Worm (Caenorhabditis elegans) whole organism, young adult: ENCODE measurements around the gene D1025.1.

Experiments used
- B0336.3 ChIP-seq: fragments of 200-800 bp; sonication (Bioruptor generic); IDR thresholded peaks from 2 replicates; pipeline ENCODE4 v1.3.6; 2022; ENCODE audit warnings: missing genetic modification characterization, missing compliant biosample characterization
- C06A6.2 ChIP-seq: fragments of 200-800 bp; sonication (Bioruptor generic); conservative IDR thresholded peaks from 2 replicates; pipeline ENCODE4 v1.3.6; 2022; ENCODE audit warnings: missing genetic modification characterization, missing compliant biosample characterization
- F10E7.11 ChIP-seq: sonication (generic microtip); optimal IDR thresholded peaks from 2 replicates; lab custom pipeline; 2017; ENCODE audit warnings: mild to moderate bottlenecking, missing genetic modification characterization, moderate library complexity, missing compliant biosample characterization
- F22D6.2 ChIP-seq: sonication (generic microtip); optimal IDR thresholded peaks from 2 replicates; lab custom pipeline; 2016; ENCODE audit warnings: mild to moderate bottlenecking, missing genetic modification characterization, missing compliant biosample characterization
- F33H1.4 ChIP-seq: fragments of 200-800 bp; sonication (Bioruptor generic); IDR thresholded peaks from 2 replicates; pipeline ENCODE4 v1.3.6; 2022; ENCODE audit warnings: missing genetic modification reagents, missing genetic modification characterization, missing compliant biosample characterization
- F37B4.10 ChIP-seq: fragments of 200-800 bp; sonication (Bioruptor generic); IDR thresholded peaks from 2 replicates; pipeline ENCODE4 v1.3.6; 2022; ENCODE audit warnings: missing genetic modification characterization, missing compliant biosample characterization
- F52B5.7 ChIP-seq: sonication (generic microtip); optimal IDR thresholded peaks from 2 replicates; lab custom pipeline; 2016; ENCODE audit warnings: mild to moderate bottlenecking, missing genetic modification characterization, missing compliant biosample characterization
- K11D2.4 ChIP-seq: fragments of 200-800 bp; sonication (Bioruptor generic); IDR thresholded peaks from 2 replicates; pipeline ENCODE4 v1.3.6; 2022; ENCODE audit warnings: missing genetic modification reagents, missing genetic modification characterization, missing compliant biosample characterization
- K12H6.12 ChIP-seq: fragments of 200-800 bp; sonication (Bioruptor generic); optimal IDR thresholded peaks from 2 replicates; lab custom pipeline; 2018; ENCODE audit warnings: mild to moderate bottlenecking, missing genetic modification characterization, missing compliant biosample characterization
- T07F8.4 ChIP-seq: sonication (generic microtip); optimal IDR thresholded peaks from 2 replicates; lab custom pipeline; 2016; ENCODE audit warnings: mild to moderate bottlenecking, missing genetic modification characterization, moderate library complexity, missing compliant biosample characterization
- Y53F4B.3 ChIP-seq: fragments of 200-800 bp; sonication (Bioruptor generic); IDR thresholded peaks from 2 replicates; pipeline ENCODE4 v1.3.6; 2022; ENCODE audit warnings: missing genetic modification reagents, missing genetic modification characterization, missing compliant biosample characterization
- Y56A3A.18 ChIP-seq: fragments of 200-800 bp; sonication (Bioruptor generic); IDR thresholded peaks from 2 replicates; pipeline ENCODE4 v1.3.6; 2022; ENCODE audit warnings: missing genetic modification reagents, missing genetic modification characterization, missing compliant biosample characterization
- akir-1 ChIP-seq: fragments of 200-800 bp; sonication (Bioruptor generic); optimal IDR thresholded peaks from 2 replicates; lab custom pipeline; 2018; ENCODE audit warnings: mild to moderate bottlenecking, missing genetic modification characterization, moderate library complexity, missing compliant biosample characterization
- ama-1 ChIP-seq, 3 experiments: fragments of 150-350 bp in 1 of 3; sonication (generic microtip) in 2 of 3; optimal IDR thresholded peaks; 2 replicates each; lab custom pipeline; 2014 to 2018; ENCODE audit warnings: missing biosample characterization in 2 of 3, missing genetic modification characterization in 2 of 3, missing genetic modification reagents in 2 of 3
- atf-7 ChIP-seq: sonication (generic microtip); optimal IDR thresholded peaks from 2 replicates; lab custom pipeline; 2017; ENCODE audit warnings: mild to moderate bottlenecking, missing genetic modification characterization, missing compliant biosample characterization
- ccch-3 ChIP-seq: fragments of 200-800 bp; sonication (Bioruptor generic); optimal IDR thresholded peaks from 2 replicates; lab custom pipeline; 2018; ENCODE audit warnings: mild to moderate bottlenecking, missing genetic modification characterization, missing compliant biosample characterization
- chd-7 ChIP-seq: sonication (generic microtip); optimal IDR thresholded peaks from 2 replicates; lab custom pipeline; 2016; ENCODE audit warnings: mild to moderate bottlenecking, missing genetic modification characterization, moderate library complexity, missing compliant biosample characterization
- die-1 ChIP-seq: sonication (generic microtip); optimal IDR thresholded peaks from 2 replicates; lab custom pipeline; 2016; ENCODE audit warnings: missing genotype, mild to moderate bottlenecking, missing genetic modification characterization, missing compliant biosample characterization
- dox-1 ChIP-seq: fragments of 200-800 bp; sonication (Bioruptor generic); IDR thresholded peaks from 2 replicates; pipeline ENCODE4 v1.3.6; 2022; ENCODE audit warnings: missing genetic modification reagents, missing genetic modification characterization, missing compliant biosample characterization
- egl-44 ChIP-seq: fragments of 200-800 bp; sonication (Bioruptor generic); IDR thresholded peaks from 2 replicates; pipeline ENCODE4 v1.3.6; 2022; ENCODE audit warnings: missing genetic modification reagents, missing genetic modification characterization, missing compliant biosample characterization
- egrh-3 ChIP-seq: fragments of 200-800 bp; sonication (Bioruptor generic); IDR thresholded peaks from 2 replicates; pipeline ENCODE4 v1.3.6; 2022; ENCODE audit warnings: missing genetic modification reagents, missing genetic modification characterization, missing compliant biosample characterization
- gei-17 ChIP-seq: fragments of 200-800 bp; sonication (Bioruptor generic); optimal IDR thresholded peaks from 2 replicates; lab custom pipeline; 2018; ENCODE audit warnings: mild to moderate bottlenecking, missing genetic modification characterization, missing compliant biosample characterization
- hmg-1.2 ChIP-seq: fragments of 200-800 bp; sonication (Bioruptor generic); IDR thresholded peaks from 2 replicates; pipeline ENCODE4 v1.3.6; 2022; ENCODE audit warnings: missing genetic modification reagents, missing genetic modification characterization, missing compliant biosample characterization
- let-526 ChIP-seq: fragments of 200-800 bp; sonication (Bioruptor generic); IDR thresholded peaks from 2 replicates; pipeline ENCODE4 v1.3.6; 2022; ENCODE audit warnings: missing genetic modification reagents, missing genetic modification characterization, missing compliant biosample characterization
- let-607 ChIP-seq, 2 experiments: fragments of 200-800 bp in 1 of 2; sonication (Bioruptor generic) in 1 of 2; sonication (generic microtip) in 1 of 2; optimal IDR thresholded peaks; 2 replicates each; lab custom pipeline; 2016 to 2018; ENCODE audit warnings: mild to moderate bottlenecking in 2 of 2, missing compliant biosample characterization in 2 of 2, missing genetic modification characterization in 2 of 2, moderate library complexity in 2 of 2, missing genotype in 1 of 2
- lin-35 ChIP-seq, 3 experiments: fragments of 150-350 bp in 2 of 3; sonication (generic microtip) in 1 of 3; optimal IDR thresholded peaks; 2 replicates each; lab custom pipeline; 2014 to 2018; ENCODE audit warnings: missing biosample characterization in 3 of 3, missing genetic modification characterization in 3 of 3, missing genetic modification reagents in 3 of 3
- lin-40 ChIP-seq: sonication (generic microtip); optimal IDR thresholded peaks from 2 replicates; lab custom pipeline; 2016; ENCODE audit warnings: missing genetic modification characterization, mild to moderate bottlenecking, missing compliant biosample characterization, missing genotype, missing genetic modification reagents
- lin-54 ChIP-seq: fragments of 200-800 bp; sonication (Bioruptor generic); optimal IDR thresholded peaks from 2 replicates; lab custom pipeline; 2018; ENCODE audit warnings: mild to moderate bottlenecking, missing genetic modification characterization, missing compliant biosample characterization
- lir-1 ChIP-seq: fragments of 200-800 bp; sonication (Bioruptor generic); conservative IDR thresholded peaks from 2 replicates; pipeline ENCODE4 v1.3.6; 2022; ENCODE audit warnings: missing genetic modification reagents, missing genetic modification characterization, missing compliant biosample characterization
- madf-10 ChIP-seq: sonication (generic microtip); optimal IDR thresholded peaks from 2 replicates; lab custom pipeline; 2016; ENCODE audit warnings: mild to moderate bottlenecking, missing genetic modification characterization, missing compliant biosample characterization
- nfyb-1 ChIP-seq: fragments of 200-800 bp; sonication (Bioruptor generic); IDR thresholded peaks from 2 replicates; pipeline ENCODE4 v1.3.6; 2022; ENCODE audit warnings: missing genetic modification reagents, missing genetic modification characterization, missing compliant biosample characterization
- nhr-27 ChIP-seq: fragments of 200-800 bp; sonication (Bioruptor generic); optimal IDR thresholded peaks from 2 replicates; lab custom pipeline; 2018; ENCODE audit warnings: mild to moderate bottlenecking, missing genetic modification characterization, moderate library complexity, missing compliant biosample characterization
- nhr-80 ChIP-seq: sonication (generic microtip); optimal IDR thresholded peaks from 2 replicates; lab custom pipeline; 2016; ENCODE audit warnings: missing genetic modification characterization, missing compliant biosample characterization
- pbrm-1 ChIP-seq: fragments of 200-800 bp; sonication (Bioruptor generic); IDR thresholded peaks from 2 replicates; pipeline ENCODE4 v1.3.6; 2022; ENCODE audit warnings: missing genetic modification reagents, missing genetic modification characterization, missing compliant biosample characterization
- rpc-1 ChIP-seq, 2 experiments: fragments of 150-350 bp in 1 of 2; sonication (generic microtip) in 1 of 2; optimal IDR thresholded peaks; 2 replicates each; lab custom pipeline; 2014 to 2018; ENCODE audit warnings: missing biosample characterization in 1 of 2, missing genetic modification characterization in 1 of 2, missing genetic modification reagents in 1 of 2, missing genotype in 1 of 2
- snpc-3.4 ChIP-seq: sonication (generic microtip); optimal IDR thresholded peaks from 2 replicates; lab custom pipeline; 2017; ENCODE audit warnings: missing genetic modification characterization, mild to moderate bottlenecking, missing compliant biosample characterization, antibody characterized with exemption, moderate library complexity, missing genotype, missing genetic modification reagents
- snpc-4 ChIP-seq, 5 experiments: fragments of 150-350 bp in 1 of 5; sonication (generic microtip) in 4 of 5; optimal IDR thresholded peaks; 2 replicates each; lab custom pipeline; 2014 to 2018; ENCODE audit warnings: missing genetic modification characterization in 5 of 5, missing biosample characterization in 3 of 5, antibody characterized with exemption in 2 of 5, mild to moderate bottlenecking in 2 of 5, missing compliant biosample characterization in 2 of 5, missing genotype in 2 of 5, moderate library complexity in 2 of 5, missing genetic modification reagents in 1 of 5
- tbp1 ChIP-seq: fragments of 200-800 bp; sonication (Bioruptor generic); optimal IDR thresholded peaks from 2 replicates; lab custom pipeline; 2018; ENCODE audit warnings: mild to moderate bottlenecking, missing genetic modification characterization, missing compliant biosample characterization
- tbx-9 ChIP-seq: sonication (generic microtip); optimal IDR thresholded peaks from 2 replicates; lab custom pipeline; 2016; ENCODE audit warnings: borderline replicate concordance, missing genetic modification characterization, inconsistent platforms, missing compliant biosample characterization
- tlf-1 ChIP-seq: fragments of 200-800 bp; sonication (Bioruptor generic); optimal IDR thresholded peaks from 2 replicates; lab custom pipeline; 2018; ENCODE audit warnings: mild to moderate bottlenecking, missing genetic modification characterization, missing compliant biosample characterization
- unc-62 ChIP-seq: fragments of 150-350 bp; optimal IDR thresholded peaks from 2 replicates; lab custom pipeline; 2014; ENCODE audit warnings: missing biosample characterization, missing genetic modification reagents, missing genetic modification characterization
- zim-3 ChIP-seq: sonication (generic microtip); optimal IDR thresholded peaks from 2 replicates; lab custom pipeline; 2017; ENCODE audit warnings: mild to moderate bottlenecking, missing genetic modification characterization, moderate library complexity, missing compliant biosample characterization
- ztf-3 ChIP-seq: fragments of 200-800 bp; sonication (Bioruptor generic); optimal IDR thresholded peaks from 2 replicates; lab custom pipeline; 2018; ENCODE audit warnings: mild to moderate bottlenecking, missing genetic modification characterization, missing compliant biosample characterization
- ztf-6 ChIP-seq: fragments of 200-800 bp; sonication (Bioruptor generic); IDR thresholded peaks from 2 replicates; pipeline ENCODE4 v1.3.6; 2022; ENCODE audit warnings: missing genetic modification reagents, missing genetic modification characterization, missing compliant biosample characterization

The D1025.1 gene

ce11 chrX:14500422-14501058, 20.0 kb upstream of the D1025.1 start (continued):
- no peak for TF ChIP-seq akir-1
- no peak for TF ChIP-seq F33H1.4 (GFP tag; lab: Robert Waterston, UW)
- TF ChIP-seq ccch-3 = no peak
- no peak for TF ChIP-seq tbx-9
- TF ChIP-seq nfyb-1 (GFP tag; lab: Robert Waterston, UW) = no peak
- TF ChIP-seq ama-1 (optimal IDR thresholded peaks at IDR 0.05; lab: Kevin White, UChicago) = no peak
- TF ChIP-seq ama-1 (GFP tag; optimal IDR thresholded peaks at IDR 0.05; lab: Kevin White, UChicago) = no peak
- TF ChIP-seq F52B5.7 = no peak
- no peak for TF ChIP-seq let-526 (GFP tag; lab: Robert Waterston, UW)
- TF ChIP-seq ztf-3 = no peak
- no peak for TF ChIP-seq snpc-3.4 (tag; lab: Kevin White, UChicago)
- TF ChIP-seq F10E7.11 (tag; lab: Kevin White, UChicago) = no peak
- peak; percentile 24 for TF ChIP-seq F22D6.2 (tag; lab: Kevin White, UChicago)

- no peak for TF ChIP-seq die-1
- peak; percentile 74; the same call in 1 of the 2 replicates for TF ChIP-seq let-526 (GFP tag; lab: Robert Waterston, UW)
- no peak for TF ChIP-seq F37B4.10 (GFP tag; lab: Robert Waterston, UW)
- no peak for TF ChIP-seq T07F8.4 (tag; lab: Kevin White, UChicago)
- peak; percentile 43 for TF ChIP-seq tbp1 (GFP tag; lab: Kevin White, UChicago)
- TF ChIP-seq unc-62 (GFP tag; lab: Kevin White, UChicago) = peak; percentile 97
- TF ChIP-seq egl-44 (GFP tag; lab: Robert Waterston, UW) = 0 out of 2 replicates have a peak, but pooled peaks have one; percentile 43
- TF ChIP-seq ztf-6 (GFP tag; lab: Robert Waterston, UW) = no peak
- peak; percentile 12 for TF ChIP-seq lin-54
- TF ChIP-seq rpc-1 (optimal IDR thresholded peaks at IDR 0.05; lab: Kevin White, UChicago) = no peak
- no peak for TF ChIP-seq rpc-1 (tag; optimal IDR thresholded peaks at IDR 0.05; lab: Kevin White, UChicago)
- TF ChIP-seq lin-35 (GFP tag; optimal IDR thresholded peaks at IDR 0.05; lab: Kevin White, UChicago) = peak in 1 of 3 experiments; percentile 28
- no peak for TF ChIP-seq gei-17
- no peak for TF ChIP-seq nhr-27 (tag; lab: Kevin White, UChicago)
- TF ChIP-seq snpc-4 (GFP tag; optimal IDR thresholded peaks at IDR 0.05; lab: Kevin White, UChicago) = no peak
- TF ChIP-seq snpc-4 (tag; optimal IDR thresholded peaks at IDR 0.05; lab: Kevin White, UChicago) = peak in 2 of 4 experiments; percentile 1 to 40
- peak; percentile 76; the same call in 1 of the 2 replicates for TF ChIP-seq B0336.3 (GFP tag; lab: Robert Waterston, UW)
- peak; percentile 74 for TF ChIP-seq C06A6.2
- no peak for TF ChIP-seq egrh-3 (GFP tag; lab: Robert Waterston, UW)
- peak; percentile 77 for TF ChIP-seq lin-40 (tag; lab: Kevin White, UChicago)
- TF ChIP-seq lir-1 = peak; percentile 66
- TF ChIP-seq tlf-1 (GFP tag; lab: Kevin White, UChicago) = peak; percentile 77
- TF ChIP-seq madf-10 (tag; lab: Kevin White, UChicago) = no peak
- TF ChIP-seq zim-3 (tag; lab: Kevin White, UChicago) = peak; percentile 3
- TF ChIP-seq pbrm-1 (GFP tag; lab: Robert Waterston, UW) = no peak
- no peak for TF ChIP-seq Y56A3A.18 (GFP tag; lab: Robert Waterston, UW)
- peak; percentile 89 for TF ChIP-seq nhr-80 (tag; lab: Kevin White, UChicago)
- 0 out of 2 replicates have a peak, but pooled peaks have one; percentile 35 for TF ChIP-seq dox-1
- peak in 1 of 2 experiments; percentile 46 for TF ChIP-seq let-607 (tag; optimal IDR thresholded peaks at IDR 0.05; lab: Kevin White, UChicago)
- TF ChIP-seq Y53F4B.3 = no peak
- TF ChIP-seq F22D6.2 (tag; lab: Kevin White, UChicago) = peak; percentile 44
- no peak for TF ChIP-seq hmg-1.2 (GFP tag; lab: Robert Waterston, UW)
- no peak for TF ChIP-seq F52B5.7
- TF ChIP-seq chd-7 (tag; lab: Kevin White, UChicago) = peak; percentile 72
- peak; percentile 83 for TF ChIP-seq K11D2.4
- peak; percentile 58 for TF ChIP-seq atf-7 (tag; lab: Kevin White, UChicago)
- TF ChIP-seq K12H6.12 (tag; lab: Kevin White, UChicago) = peak; percentile 41
Measured at ce11 chrX:14502116-14502587, 18.4 kb upstream of the D1025.1 start.
